Worm (Caenorhabditis elegans) whole organism, L3 larva: Measurements from ENCODE around the gene gpa-5.

Source experiments
- aly-2 ChIP-seq: fragments of 150-350 bp; optimal IDR thresholded peaks from 2 replicates; lab custom pipeline; 2014; ENCODE audit warnings: missing biosample characterization, missing genetic modification characterization
- ama-1 ChIP-seq: fragments of 150-350 bp; optimal IDR thresholded peaks from 2 replicates; lab custom pipeline; 2018
- ceh-82 ChIP-seq: fragments of 150-350 bp; optimal IDR thresholded peaks from 2 replicates; lab custom pipeline; 2014; ENCODE audit warnings: missing biosample characterization, missing genetic modification characterization
- ceh-9 ChIP-seq: sonication (generic microtip); optimal IDR thresholded peaks from 2 replicates; lab custom pipeline; 2018; ENCODE audit warnings: missing biosample characterization, missing genetic modification characterization
- egl-27 ChIP-seq: sonication (generic microtip); optimal IDR thresholded peaks from 4 replicates; lab custom pipeline; 2017; ENCODE audit warnings: missing biosample characterization, missing genetic modification reagents, missing genetic modification characterization
- elt-1 ChIP-seq: fragments of 150-350 bp; optimal IDR thresholded peaks from 2 replicates; lab custom pipeline; 2014; ENCODE audit warnings: missing biosample characterization, missing genetic modification characterization
- elt-2 ChIP-seq: sonication (generic microtip); optimal IDR thresholded peaks from 2 replicates; lab custom pipeline; 2016; ENCODE audit warnings: missing genetic modification reagents, mild to moderate bottlenecking, missing genetic modification characterization, missing compliant biosample characterization
- elt-3 ChIP-seq, 3 experiments: fragments of 150-350 bp in 1 of 3; sonication (generic microtip) in 2 of 3; optimal IDR thresholded peaks; 2 replicates in 2 of 3; 4 replicates in 1 of 3; lab custom pipeline; 2014 to 2017; ENCODE audit warnings: missing biosample characterization in 3 of 3, missing genetic modification characterization in 3 of 3
- fkh-10 ChIP-seq: sonication (generic microtip); optimal IDR thresholded peaks from 2 replicates; lab custom pipeline; 2017; ENCODE audit warnings: missing biosample characterization, missing genetic modification reagents, missing genetic modification characterization
- fos-1 ChIP-seq: fragments of 150-350 bp; optimal IDR thresholded peaks from 2 replicates; lab custom pipeline; 2014; ENCODE audit warnings: missing biosample characterization, missing genetic modification characterization
- hmg-11 ChIP-seq: sonication (generic microtip); optimal IDR thresholded peaks from 2 replicates; lab custom pipeline; 2016; ENCODE audit warnings: missing genetic modification characterization, missing compliant biosample characterization
- jun-1 ChIP-seq: fragments of 150-350 bp; optimal IDR thresholded peaks from 2 replicates; lab custom pipeline; 2014; ENCODE audit warnings: missing biosample characterization, missing genetic modification reagents, missing genetic modification characterization
- lin-15B ChIP-seq: fragments of 150-350 bp; optimal IDR thresholded peaks from 2 replicates; lab custom pipeline; 2014; ENCODE audit warnings: missing biosample characterization, missing genetic modification characterization
- lin-39 ChIP-seq: fragments of 150-350 bp; optimal IDR thresholded peaks from 2 replicates; lab custom pipeline; 2018; ENCODE audit warnings: missing biosample characterization, missing genetic modification reagents, missing genetic modification characterization
- lsy-12 ChIP-seq: sonication (generic microtip); optimal IDR thresholded peaks from 2 replicates; lab custom pipeline; 2016; ENCODE audit warnings: mild to moderate bottlenecking, missing genetic modification characterization, missing compliant biosample characterization
- nfya-1 ChIP-seq: sonication (generic microtip); optimal IDR thresholded peaks from 2 replicates; lab custom pipeline; 2017; ENCODE audit warnings: missing genetic modification characterization, mild to moderate bottlenecking, missing compliant biosample characterization, antibody characterized with exemption, moderate library complexity; ENCODE audit not compliant: insufficient read depth
- nhr-11 ChIP-seq: fragments of 150-350 bp; optimal IDR thresholded peaks from 2 replicates; lab custom pipeline; 2014; ENCODE audit warnings: missing biosample characterization, missing genetic modification characterization
- nhr-12 ChIP-seq: fragments of 150-350 bp; optimal IDR thresholded peaks from 2 replicates; lab custom pipeline; 2014; ENCODE audit warnings: missing biosample characterization, missing genetic modification characterization
- nhr-23 ChIP-seq: fragments of 150-350 bp; optimal IDR thresholded peaks from 2 replicates; lab custom pipeline; 2014; ENCODE audit warnings: missing biosample characterization, missing genetic modification reagents, missing genetic modification characterization
- nhr-237 ChIP-seq: fragments of 150-350 bp; optimal IDR thresholded peaks from 2 replicates; lab custom pipeline; 2014; ENCODE audit warnings: missing biosample characterization, missing genetic modification characterization
- nhr-25 ChIP-seq: sonication (generic microtip); optimal IDR thresholded peaks from 2 replicates; lab custom pipeline; 2017; ENCODE audit warnings: missing biosample characterization, missing genetic modification characterization
- nhr-28 ChIP-seq: fragments of 150-350 bp; optimal IDR thresholded peaks from 2 replicates; lab custom pipeline; 2014; ENCODE audit warnings: missing biosample characterization, missing genetic modification characterization
- nhr-43 ChIP-seq: sonication (generic microtip); optimal IDR thresholded peaks from 2 replicates; lab custom pipeline; 2016; ENCODE audit warnings: mild to moderate bottlenecking, missing genetic modification characterization, missing compliant biosample characterization; ENCODE audit not compliant: poor library complexity, severe bottlenecking
- nhr-67 ChIP-seq: fragments of 150-350 bp; optimal IDR thresholded peaks from 2 replicates; lab custom pipeline; 2014; ENCODE audit warnings: missing biosample characterization, missing genetic modification characterization
- nhr-76 ChIP-seq: fragments of 150-350 bp; sonication (generic microtip); optimal IDR thresholded peaks from 5 replicates; lab custom pipeline; 2014; ENCODE audit warnings: missing biosample characterization, missing genetic modification characterization
- pha-4 ChIP-seq: fragments of 150-350 bp; optimal IDR thresholded peaks from 2 replicates; lab custom pipeline; 2014; ENCODE audit warnings: missing biosample characterization, missing genetic modification reagents, missing genetic modification characterization
- pqm-1 ChIP-seq: fragments of 150-350 bp; optimal IDR thresholded peaks from 2 replicates; lab custom pipeline; 2017; ENCODE audit warnings: missing biosample characterization, missing genetic modification characterization, inconsistent platforms
- sea-2 ChIP-seq: fragments of 150-350 bp; sonication (generic microtip); optimal IDR thresholded peaks from 4 replicates; lab custom pipeline; 2014; ENCODE audit warnings: missing biosample characterization, missing genetic modification reagents, missing genetic modification characterization
- skn-1 ChIP-seq: fragments of 150-350 bp; optimal IDR thresholded peaks from 2 replicates; lab custom pipeline; 2014; ENCODE audit warnings: missing biosample characterization, missing genetic modification characterization
- tbx-2 ChIP-seq: sonication (generic microtip); optimal IDR thresholded peaks from 2 replicates; lab custom pipeline; 2016; ENCODE audit warnings: mild to moderate bottlenecking, missing genetic modification characterization, missing compliant biosample characterization
- ztf-11 ChIP-seq: fragments of 150-350 bp; optimal IDR thresholded peaks from 2 replicates; lab custom pipeline; 2014; ENCODE audit warnings: missing biosample characterization, missing genetic modification characterization
- ztf-4 ChIP-seq: fragments of 150-350 bp; optimal IDR thresholded peaks from 2 replicates; lab custom pipeline; 2014; ENCODE audit warnings: missing biosample characterization, missing genetic modification characterization

The gpa-5 gene

ce11 chrX:2140610-2141009 lies 19.7 kb upstream of the gpa-5 start:
- TF ChIP-seq ztf-4: no peak
- no peak for TF ChIP-seq nhr-12 (tag; lab: Kevin White, UChicago)
- peak; percentile 40 for TF ChIP-seq nfya-1 (tag; lab: Kevin White, UChicago)
- TF ChIP-seq hmg-11 (tag; lab: Kevin White, UChicago): peak; percentile 46

DNA sequence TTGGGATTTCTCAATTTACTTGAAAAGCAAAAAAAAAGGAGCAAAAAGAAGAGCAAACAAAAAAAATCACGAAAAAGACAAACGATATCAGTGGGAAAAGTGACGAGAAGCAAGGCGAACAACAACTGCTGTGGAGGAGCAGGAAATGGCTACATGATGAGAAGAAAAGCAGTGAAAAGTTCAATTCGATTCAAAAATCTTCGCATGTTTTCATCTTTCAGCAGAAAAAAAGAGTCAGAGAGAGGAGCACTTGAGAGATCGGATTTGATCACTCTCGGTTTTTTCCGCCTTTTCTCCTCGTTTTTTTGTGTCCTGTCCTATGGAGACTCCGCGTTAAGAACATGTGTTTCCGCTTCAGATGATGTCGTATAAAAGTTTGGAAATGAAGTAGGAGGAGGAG lies 18.1 kb upstream of the gpa-5 start:
- no peak for TF ChIP-seq nhr-43 (tag; lab: Kevin White, UChicago)
- no peak for TF ChIP-seq ceh-82 (tag; lab: Kevin White, UChicago)
- no peak for TF ChIP-seq nhr-11
- peak; percentile 16 for TF ChIP-seq nfya-1 (tag; lab: Kevin White, UChicago)
- peak; percentile 55 for TF ChIP-seq fkh-10 (GFP tag; lab: Kevin White, UChicago)
- TF ChIP-seq ceh-9 (tag; lab: Kevin White, UChicago): no peak

- TF ChIP-seq pqm-1 (tag; lab: Kevin White, UChicago) (no peak), sea-2 (GFP tag; lab: Kevin White, UChicago) (no peak), hmg-11 (tag; lab: Kevin White, UChicago) (no peak), elt-2 (tag; lab: Kevin White, UChicago) (no peak), nhr-28 (tag; lab: Kevin White, UChicago) (no peak), elt-1 (tag; lab: Kevin White, UChicago) (no peak), nhr-12 (tag; lab: Kevin White, UChicago) (no peak), ama-1 (lab: Kevin White, UChicago) (no peak), jun-1 (no peak), fkh-10 (GFP tag; lab: Kevin White, UChicago) (no peak), ztf-11 (tag; lab: Kevin White, UChicago) (no peak), egl-27 (no peak), lin-15B (tag; lab: Kevin White, UChicago) (no peak), tbx-2 (no peak), nhr-76 (tag; lab: Kevin White, UChicago) (no peak), nfya-1 (tag; lab: Kevin White, UChicago) (no peak)
- TF ChIP-seq, all 47 proteins: peak for 0
Observed at ce11 chrX:2136937-2137336, 16.1 kb upstream of the gpa-5 start.

ce11 chrX:2131650-2132049 lies 10.8 kb upstream of the gpa-5 start, which contains the start of gene F53B1.9:
F53B1.9 (minus strand) TSS chrX:2131844.
- TF ChIP-seq elt-1 (tag; lab: Kevin White, UChicago): no peak
- TF ChIP-seq lin-39 (tag; lab: Kevin White, UChicago): peak; percentile 50
- no peak for TF ChIP-seq nhr-67 (tag; lab: Kevin White, UChicago)
- TF ChIP-seq nfya-1 (tag; lab: Kevin White, UChicago): peak; percentile 15
- TF ChIP-seq hmg-11 (tag; lab: Kevin White, UChicago): peak; percentile 44
- TF ChIP-seq, all 47 proteins: peak for 3

DNA sequence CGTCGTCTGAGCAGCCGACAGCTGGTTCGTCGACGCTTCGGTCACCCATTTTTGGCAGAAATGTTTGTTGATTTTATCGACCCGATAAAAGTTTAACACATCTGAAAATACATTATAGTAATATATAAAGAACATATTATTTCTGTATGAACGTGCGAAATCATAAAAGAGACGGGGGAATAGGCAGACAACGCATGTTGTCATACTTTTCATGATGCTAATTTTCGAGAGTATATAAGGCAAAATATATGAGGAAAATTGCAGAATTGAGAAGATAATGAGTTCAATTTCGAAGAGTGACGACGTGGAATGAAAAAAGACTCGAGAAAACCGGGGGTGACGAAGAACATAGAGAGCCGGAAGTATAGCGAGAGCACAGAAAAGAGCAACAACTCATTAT lies 9.3 kb upstream of the gpa-5 start, which contains the start of gene F53B1.8:
Gene F53B1.8, minus strand, starts transcription at position 101 of the 400 bp plus-strand sequence.
- TF ChIP-seq jun-1: no peak
- TF ChIP-seq ceh-82 (tag; lab: Kevin White, UChicago): no peak
- no peak for TF ChIP-seq fos-1 (tag; lab: Kevin White, UChicago)

- TF ChIP-seq nhr-12 (tag; lab: Kevin White, UChicago): no peak
- TF ChIP-seq, all 47 proteins: peak for 0
Observed at ce11 chrX:2118162-2118561, 2.7 kb downstream of the gpa-5 start, which contains the start of gene swip-10. swip-10 (minus strand) TSS chrX:2118262.

ce11 chrX:2116304-2116867 lies 4.5 kb downstream of the gpa-5 start:
- TF ChIP-seq nhr-43 (tag; lab: Kevin White, UChicago) (peak; percentile 42), ama-1 (lab: Kevin White, UChicago) (peak; percentile 5), nhr-28 (tag; lab: Kevin White, UChicago) (no peak), ztf-11 (tag; lab: Kevin White, UChicago) (no peak), nhr-25 (peak; percentile 66), elt-3 (tag; optimal IDR thresholded peaks at IDR 0.05; lab: Kevin White, UChicago) (peak in 1 of 3 experiments; percentile 11), skn-1 (tag; lab: Kevin White, UChicago) (no peak), nhr-237 (tag; lab: Kevin White, UChicago) (no peak), lsy-12 (tag; lab: Kevin White, UChicago) (no peak), nhr-23 (peak; percentile 51), aly-2 (tag; lab: Kevin White, UChicago) (no peak), nhr-76 (tag; lab: Kevin White, UChicago) (no peak), tbx-2 (no peak), pha-4 (no peak)
